Worm (Caenorhabditis elegans) whole organism, L4 larva: ENCODE measurements around the gene W01D2.1.

ENCODE experiments used
- F10B5.3 ChIP-seq: sonication (generic microtip); optimal IDR thresholded peaks from 2 replicates; lab custom pipeline; 2016; ENCODE audit warnings: mild to moderate bottlenecking, missing genetic modification characterization, missing compliant biosample characterization
- F26F4.8 ChIP-seq: fragments of 200-800 bp; sonication (Bioruptor generic); conservative IDR thresholded peaks from 2 replicates; pipeline ENCODE4 v1.3.6; 2022; ENCODE audit warnings: missing genetic modification characterization, missing compliant biosample characterization
- F37D6.2 ChIP-seq: sonication (generic microtip); optimal IDR thresholded peaks from 2 replicates; lab custom pipeline; 2016; ENCODE audit warnings: mild to moderate bottlenecking, missing genetic modification characterization, missing compliant biosample characterization
- R02D3.7 ChIP-seq: fragments of 150-350 bp; sonication (generic microtip); optimal IDR thresholded peaks from 3 replicates; lab custom pipeline; 2014; ENCODE audit warnings: missing biosample characterization, missing genetic modification characterization
- T26A8.4 ChIP-seq: fragments of 200-800 bp; sonication (Bioruptor generic); IDR thresholded peaks from 2 replicates; pipeline ENCODE4 v1.3.6; 2022; ENCODE audit warnings: missing genetic modification characterization, missing compliant biosample characterization
- Y5F2A.4 ChIP-seq: fragments of 200-800 bp; sonication (Bioruptor generic); optimal IDR thresholded peaks from 2 replicates; lab custom pipeline; 2018; ENCODE audit warnings: mild to moderate bottlenecking, missing genetic modification characterization, missing compliant biosample characterization
- Y75B8A.6 ChIP-seq: fragments of 200-800 bp; sonication (Bioruptor generic); IDR thresholded peaks from 2 replicates; pipeline ENCODE4 v1.3.6; 2022; ENCODE audit warnings: missing genetic modification reagents, missing genetic modification characterization, missing compliant biosample characterization
- ZK337.2 ChIP-seq: fragments of 200-800 bp; sonication (Bioruptor generic); IDR thresholded peaks from 2 replicates; pipeline ENCODE4 v1.3.6; 2022; ENCODE audit warnings: missing genetic modification reagents, missing genetic modification characterization, missing compliant biosample characterization
- aha-1 ChIP-seq: fragments of 150-350 bp; peaks from one replicate; lab custom pipeline; 2014; ENCODE audit warnings: missing biosample characterization, missing genetic modification characterization
- arid-1 ChIP-seq: fragments of 200-800 bp; sonication (Bioruptor generic); conservative IDR thresholded peaks from 2 replicates; pipeline ENCODE4 v1.3.6; 2022; ENCODE audit warnings: missing genetic modification reagents, missing genetic modification characterization, missing compliant biosample characterization
- ceh-20 ChIP-seq: fragments of 200-800 bp; sonication (Bioruptor generic); IDR thresholded peaks from 2 replicates; pipeline ENCODE4 v1.3.6; 2022; ENCODE audit warnings: missing genetic modification reagents, missing genetic modification characterization, missing compliant biosample characterization
- ceh-44 ChIP-seq: fragments of 200-800 bp; sonication (Bioruptor generic); IDR thresholded peaks from 2 replicates; pipeline ENCODE4 v1.3.6; 2022; ENCODE audit warnings: missing genetic modification reagents, missing genetic modification characterization, missing compliant biosample characterization
- cey-2 ChIP-seq: sonication (generic microtip); optimal IDR thresholded peaks from 3 replicates; lab custom pipeline; 2017; ENCODE audit warnings: missing genetic modification characterization, mild to moderate bottlenecking, missing compliant biosample characterization, antibody characterized with exemption, borderline replicate concordance; ENCODE audit not compliant: insufficient read depth
- ctbp-1 ChIP-seq: fragments of 200-800 bp; sonication (Bioruptor generic); IDR thresholded peaks from 2 replicates; pipeline ENCODE4 v1.3.6; 2022; ENCODE audit warnings: missing genetic modification reagents, missing genetic modification characterization, missing compliant biosample characterization
- daf-16 ChIP-seq, 3 experiments: sonication (generic microtip); optimal IDR thresholded peaks; 2 replicates each; lab custom pipeline; 2016 to 2017; ENCODE audit warnings: missing genetic modification characterization in 3 of 3, missing genetic modification reagents in 3 of 3, mild to moderate bottlenecking in 2 of 3, missing compliant biosample characterization in 2 of 3, missing biosample characterization in 1 of 3, moderate library complexity in 1 of 3
- dmd-6 ChIP-seq: fragments of 200-800 bp; sonication (Bioruptor generic); IDR thresholded peaks from 2 replicates; pipeline ENCODE4 v1.3.6; 2022; ENCODE audit warnings: missing genetic modification reagents, missing genetic modification characterization, missing compliant biosample characterization
- dmd-9 ChIP-seq: fragments of 200-800 bp; sonication (Bioruptor generic); IDR thresholded peaks from 2 replicates; pipeline ENCODE4 v1.3.6; 2022; ENCODE audit warnings: missing genetic modification reagents, missing genetic modification characterization, missing compliant biosample characterization
- duxl-1 ChIP-seq: sonication (generic microtip); optimal IDR thresholded peaks from 2 replicates; lab custom pipeline; 2016; ENCODE audit warnings: mild to moderate bottlenecking, missing genetic modification characterization, moderate library complexity, missing compliant biosample characterization; ENCODE audit not compliant: poor library complexity
- dve-1 ChIP-seq: sonication (generic microtip); optimal IDR thresholded peaks from 2 replicates; lab custom pipeline; 2017; ENCODE audit warnings: antibody characterized with exemption, mild to moderate bottlenecking, missing genetic modification characterization, missing compliant biosample characterization; ENCODE audit not compliant: insufficient read depth
- gei-8 ChIP-seq: fragments of 200-800 bp; sonication (Bioruptor generic); optimal IDR thresholded peaks from 2 replicates; lab custom pipeline; 2018; ENCODE audit warnings: mild to moderate bottlenecking, missing genetic modification characterization, missing compliant biosample characterization
- hmg-1.1 ChIP-seq: fragments of 200-800 bp; sonication (Bioruptor generic); IDR thresholded peaks from 2 replicates; pipeline ENCODE4 v1.3.6; 2022; ENCODE audit warnings: missing genetic modification reagents, missing genetic modification characterization, missing compliant biosample characterization
- lin-1 ChIP-seq: fragments of 200-800 bp; sonication (Bioruptor generic); IDR thresholded peaks from 2 replicates; pipeline ENCODE4 v1.3.6; 2022; ENCODE audit warnings: missing genetic modification reagents, missing genetic modification characterization, missing compliant biosample characterization
- lin-29 ChIP-seq: fragments of 200-800 bp; sonication (Bioruptor generic); IDR thresholded peaks from 2 replicates; pipeline ENCODE4 v1.3.6; 2022; ENCODE audit warnings: missing genetic modification reagents, missing genetic modification characterization, missing compliant biosample characterization
- lsy-2 ChIP-seq, 2 experiments: fragments of 150-350 bp in 1 of 2; sonication (generic microtip) in 1 of 2; optimal IDR thresholded peaks; 2 replicates each; lab custom pipeline; 2014 to 2017; ENCODE audit warnings: missing biosample characterization in 2 of 2, missing genetic modification characterization in 2 of 2
- madf-5 ChIP-seq, 2 experiments: fragments of 200-800 bp; sonication (Bioruptor generic); IDR thresholded peaks; 2 replicates each; pipeline ENCODE4 v1.3.6; 2022; ENCODE audit warnings: missing compliant biosample characterization in 2 of 2, missing genetic modification characterization in 2 of 2
- madf-9 ChIP-seq: fragments of 200-800 bp; sonication (Bioruptor generic); conservative IDR thresholded peaks from 2 replicates; pipeline ENCODE4 v1.3.6; 2022; ENCODE audit warnings: missing genetic modification reagents, missing genetic modification characterization, missing compliant biosample characterization
- mxl-2 ChIP-seq: fragments of 200-800 bp; sonication (Bioruptor generic); conservative IDR thresholded peaks from 2 replicates; pipeline ENCODE4 v1.3.6; 2022; ENCODE audit warnings: missing genetic modification reagents, missing genetic modification characterization, missing compliant biosample characterization
- nhr-10 ChIP-seq: fragments of 150-350 bp; optimal IDR thresholded peaks from 2 replicates; lab custom pipeline; 2014; ENCODE audit warnings: missing biosample characterization, missing genetic modification characterization
- nhr-11 ChIP-seq: fragments of 150-350 bp; optimal IDR thresholded peaks from 2 replicates; lab custom pipeline; 2014; ENCODE audit warnings: missing biosample characterization, missing genetic modification characterization
- nhr-237 ChIP-seq: sonication (generic microtip); optimal IDR thresholded peaks from 2 replicates; lab custom pipeline; 2017; ENCODE audit warnings: missing biosample characterization, missing genetic modification characterization
- nhr-42 ChIP-seq: fragments of 200-800 bp; sonication (Bioruptor generic); IDR thresholded peaks from 2 replicates; pipeline ENCODE4 v1.3.6; 2022; ENCODE audit warnings: missing genetic modification characterization, missing compliant biosample characterization
- nhr-77 ChIP-seq: fragments of 150-350 bp; optimal IDR thresholded peaks from 2 replicates; lab custom pipeline; 2014; ENCODE audit warnings: missing biosample characterization, missing genetic modification characterization
- saeg-2 ChIP-seq: fragments of 200-800 bp; sonication (Bioruptor generic); IDR thresholded peaks from 2 replicates; pipeline ENCODE4 v1.3.6; 2022; ENCODE audit warnings: missing genetic modification reagents, missing genetic modification characterization, missing compliant biosample characterization
- set-16 ChIP-seq: fragments of 200-800 bp; sonication (Bioruptor generic); IDR thresholded peaks from 2 replicates; pipeline ENCODE4 v1.3.6; 2022; ENCODE audit warnings: missing genetic modification reagents, missing genetic modification characterization, missing compliant biosample characterization
- snpc-4 ChIP-seq: fragments of 150-350 bp; optimal IDR thresholded peaks from 2 replicates; lab custom pipeline; 2014; ENCODE audit warnings: missing biosample characterization, missing genetic modification characterization
- spr-1 ChIP-seq: sonication (generic microtip); optimal IDR thresholded peaks from 2 replicates; lab custom pipeline; 2016; ENCODE audit warnings: mild to moderate bottlenecking, missing genetic modification characterization, missing compliant biosample characterization
- tag-97 ChIP-seq: fragments of 200-800 bp; sonication (Bioruptor generic); IDR thresholded peaks from 2 replicates; pipeline ENCODE4 v1.3.6; 2022; ENCODE audit warnings: missing genetic modification characterization, missing compliant biosample characterization
- unc-130 ChIP-seq: sonication (generic microtip); optimal IDR thresholded peaks from 2 replicates; lab custom pipeline; 2016; ENCODE audit warnings: missing genetic modification reagents, missing genetic modification characterization, missing compliant biosample characterization
- unc-62 ChIP-seq, 3 experiments: fragments of 150-350 bp in 1 of 3; sonication (generic microtip); optimal IDR thresholded peaks in 2 of 3; peaks in 1 of 3; 1 replicate in 1 of 3; 2 replicates in 2 of 3; lab custom pipeline; 2014 to 2017; ENCODE audit warnings: missing biosample characterization in 3 of 3, missing genetic modification characterization in 3 of 3, missing genetic modification reagents in 3 of 3, missing genotype in 1 of 3
- zag-1 ChIP-seq: fragments of 150-350 bp; optimal IDR thresholded peaks from 2 replicates; lab custom pipeline; 2014; ENCODE audit warnings: missing biosample characterization, missing genetic modification characterization
- zfp-2 ChIP-seq: sonication (generic microtip); optimal IDR thresholded peaks from 2 replicates; lab custom pipeline; 2016; ENCODE audit warnings: mild to moderate bottlenecking, missing genetic modification characterization, missing compliant biosample characterization
- zfp-3 ChIP-seq: fragments of 200-800 bp; sonication (Bioruptor generic); conservative IDR thresholded peaks from 2 replicates; pipeline ENCODE4 v1.3.6; 2022; ENCODE audit warnings: missing genetic modification reagents, missing genetic modification characterization, missing compliant biosample characterization
- zip-11 ChIP-seq: fragments of 200-800 bp; sonication (Bioruptor generic); IDR thresholded peaks from 2 replicates; pipeline ENCODE4 v1.3.6; 2022; ENCODE audit warnings: missing genetic modification characterization, missing compliant biosample characterization
- zip-2 ChIP-seq: fragments of 150-350 bp; optimal IDR thresholded peaks from 2 replicates; lab custom pipeline; 2014; ENCODE audit warnings: missing biosample characterization, missing genetic modification characterization
- ztf-7 ChIP-seq: fragments of 150-350 bp; optimal IDR thresholded peaks from 2 replicates; lab custom pipeline; 2014; ENCODE audit warnings: missing biosample characterization, missing genetic modification characterization

The W01D2.1 gene

ce11 chrII:14798047-14798522 is 17.2 kb upstream of the W01D2.1 start, which contains the start of gene tbc-20 (continued):
- TF ChIP-seq ceh-44 (GFP tag; lab: Robert Waterston, UW) (no peak), Y5F2A.4 (GFP tag; lab: Kevin White, UChicago) (no peak), ztf-7 (tag; lab: Kevin White, UChicago) (no peak), lin-29 (GFP tag; lab: Robert Waterston, UW) (no peak), zag-1 (no peak), nhr-10 (tag; lab: Kevin White, UChicago) (no peak), aha-1 (tag; lab: Kevin White, UChicago) (peak; percentile 94), zip-2 (tag; lab: Kevin White, UChicago) (no peak), gei-8 (no peak), mxl-2 (no peak), F26F4.8 (no peak), zip-11 (GFP tag; lab: Robert Waterston, UW) (no peak), F10B5.3 (no peak), unc-62 (GFP tag; optimal IDR thresholded peaks at IDR 0.05 in 1 of 2; lab: Kevin White, UChicago) (peak in 1 of 2 experiments; percentile 54), unc-62 (tag; optimal IDR thresholded peaks at IDR 0.05; lab: Kevin White, UChicago) (no peak)

ce11 chrII:14799367-14799766 is 16.0 kb upstream of the W01D2.1 start:
- TF ChIP-seq zfp-3 (GFP tag; lab: Robert Waterston, UW) (0 out of 2 replicates have a peak, but pooled peaks have one; percentile 10), madf-5 (GFP tag; IDR thresholded peaks at IDR 0.05; lab: Robert Waterston, UW) (0 out of 4 replicates have a peak, but pooled peaks of 1 of the 2 experiments have one; percentile 26), nhr-42 (GFP tag; lab: Robert Waterston, UW) (0 out of 2 replicates have a peak, but pooled peaks have one; percentile 62), R02D3.7 (no peak), T26A8.4 (no peak), dmd-9 (GFP tag; lab: Robert Waterston, UW) (0 out of 2 replicates have a peak, but pooled peaks have one; percentile 54), ctbp-1 (GFP tag; lab: Robert Waterston, UW) (0 out of 2 replicates have a peak, but pooled peaks have one; percentile 7), dmd-6 (GFP tag; lab: Robert Waterston, UW) (peak; percentile 17; the same call in 1 of the 2 replicates), set-16 (GFP tag; lab: Robert Waterston, UW) (peak; percentile 28; the same call in 1 of the 2 replicates)

- TF ChIP-seq arid-1 = peak; percentile 63
- TF ChIP-seq F26F4.8 = no peak
- no peak for TF ChIP-seq nhr-11
- TF ChIP-seq gei-8 = no peak
- peak in 1 of 2 experiments; percentile 75 for TF ChIP-seq lsy-2 (tag; optimal IDR thresholded peaks at IDR 0.05; lab: Kevin White, UChicago)
- peak in 1 of 2 experiments; percentile 33 for TF ChIP-seq daf-16 (GFP tag; optimal IDR thresholded peaks at IDR 0.05; lab: Kevin White, UChicago)
- peak; percentile 28 for TF ChIP-seq daf-16 (tag; optimal IDR thresholded peaks at IDR 0.05; lab: Kevin White, UChicago)
- peak; percentile 54 for TF ChIP-seq nhr-77
- peak; percentile 76 for TF ChIP-seq dve-1 (tag; lab: Kevin White, UChicago)
- TF ChIP-seq R02D3.7 = no peak
- peak; percentile 32 for TF ChIP-seq duxl-1 (tag; lab: Kevin White, UChicago)
- TF ChIP-seq spr-1 (tag; lab: Kevin White, UChicago) = peak; percentile 20
- TF ChIP-seq ZK337.2 (GFP tag; lab: Robert Waterston, UW) = 0 out of 2 replicates have a peak, but pooled peaks have one; percentile 27
- peak; percentile 87 for TF ChIP-seq snpc-4 (tag; lab: Kevin White, UChicago)
- no peak for TF ChIP-seq saeg-2 (GFP tag; lab: Robert Waterston, UW)
- TF ChIP-seq Y5F2A.4 (GFP tag; lab: Kevin White, UChicago) = no peak
- TF ChIP-seq tag-97 (GFP tag; lab: Robert Waterston, UW) = no peak
- 0 out of 2 replicates have a peak, but pooled peaks have one; percentile 63 for TF ChIP-seq madf-9
- TF ChIP-seq hmg-1.1 (GFP tag; lab: Robert Waterston, UW) = peak; percentile 77
- peak; percentile 72 for TF ChIP-seq F37D6.2 (tag; lab: Kevin White, UChicago)
- TF ChIP-seq zfp-3 (GFP tag; lab: Robert Waterston, UW) = peak; percentile 65; the same call in 1 of the 2 replicates
- TF ChIP-seq nhr-237 (tag; lab: Kevin White, UChicago) = no peak
- TF ChIP-seq unc-130 (GFP tag; lab: Kevin White, UChicago) = no peak
- peak; percentile 39 for TF ChIP-seq ztf-7 (tag; lab: Kevin White, UChicago)
- peak; percentile 73 for TF ChIP-seq ceh-20 (GFP tag; lab: Robert Waterston, UW)
- no peak for TF ChIP-seq zfp-2 (tag; lab: Kevin White, UChicago)
- peak; percentile 63; the same call in 1 of the 2 replicates for TF ChIP-seq lin-1 (GFP tag; lab: Robert Waterston, UW)
- TF ChIP-seq Y75B8A.6 (GFP tag; lab: Robert Waterston, UW) = no peak
- no peak for TF ChIP-seq cey-2 (tag; lab: Kevin White, UChicago)
These were observed 14.2 kb upstream of the W01D2.1 start for ce11 chrII:14801086-14801531.
